Worm (Caenorhabditis elegans) whole organism, L4 larva: ENCODE data around the gene rfp-1.

Experiments used
- Y5F2A.4 ChIP-seq: fragments of 200-800 bp; sonication (Bioruptor generic); optimal IDR thresholded peaks from 2 replicates; lab custom pipeline; 2018; ENCODE audit warnings: mild to moderate bottlenecking, missing genetic modification characterization, missing compliant biosample characterization
- ama-1 ChIP-seq: fragments of 150-350 bp; optimal IDR thresholded peaks from 2 replicates; lab custom pipeline; 2014; ENCODE audit warnings: inconsistent platforms, mixed read lengths
- ceh-44 ChIP-seq: fragments of 200-800 bp; sonication (Bioruptor generic); IDR thresholded peaks from 2 replicates; pipeline ENCODE4 v1.3.6; 2022; ENCODE audit warnings: missing genetic modification reagents, missing genetic modification characterization, missing compliant biosample characterization
- dmd-9 ChIP-seq: fragments of 200-800 bp; sonication (Bioruptor generic); IDR thresholded peaks from 2 replicates; pipeline ENCODE4 v1.3.6; 2022; ENCODE audit warnings: missing genetic modification reagents, missing genetic modification characterization, missing compliant biosample characterization
- dve-1 ChIP-seq: sonication (generic microtip); optimal IDR thresholded peaks from 2 replicates; lab custom pipeline; 2017; ENCODE audit warnings: antibody characterized with exemption, mild to moderate bottlenecking, missing genetic modification characterization, missing compliant biosample characterization; ENCODE audit not compliant: insufficient read depth
- gei-8 ChIP-seq: fragments of 200-800 bp; sonication (Bioruptor generic); optimal IDR thresholded peaks from 2 replicates; lab custom pipeline; 2018; ENCODE audit warnings: mild to moderate bottlenecking, missing genetic modification characterization, missing compliant biosample characterization
- mep-1 ChIP-seq: fragments of 150-350 bp; sonication (generic microtip); optimal IDR thresholded peaks from 3 replicates; lab custom pipeline; 2014; ENCODE audit warnings: missing biosample characterization, missing genetic modification characterization
- pqm-1 ChIP-seq: sonication (generic microtip); optimal IDR thresholded peaks from 2 replicates; lab custom pipeline; 2017; ENCODE audit warnings: missing biosample characterization, missing genetic modification characterization
- snpc-4 ChIP-seq: fragments of 150-350 bp; optimal IDR thresholded peaks from 2 replicates; lab custom pipeline; 2014; ENCODE audit warnings: missing biosample characterization, missing genetic modification characterization
- unc-39 ChIP-seq: sonication (generic microtip); optimal IDR thresholded peaks from 2 replicates; lab custom pipeline; 2017; ENCODE audit warnings: missing biosample characterization, missing genetic modification characterization
- ztf-11 ChIP-seq: fragments of 150-350 bp; optimal IDR thresholded peaks from 2 replicates; lab custom pipeline; 2014; ENCODE audit warnings: missing biosample characterization, missing genetic modification characterization

ce11 chrIII:8363253-8364061 is 5.0 kb downstream of the rfp-1 start, which contains the start of gene R05D3.3:
- no peak for TF ChIP-seq dve-1
- no peak for TF ChIP-seq ama-1
- no peak for TF ChIP-seq snpc-4 (tag; lab: Kevin White, UChicago)
- TF ChIP-seq ztf-11 (tag; lab: Kevin White, UChicago) = no peak
- no peak for TF ChIP-seq gei-8 (GFP tag; lab: Kevin White, UChicago)
- TF ChIP-seq pqm-1 (tag; lab: Kevin White, UChicago) = no peak
- TF ChIP-seq dmd-9 = no peak
- TF ChIP-seq ceh-44 (GFP tag; lab: Robert Waterston, UW) = no peak
- TF ChIP-seq unc-39 (tag; lab: Kevin White, UChicago) = no peak
- no peak for TF ChIP-seq Y5F2A.4 (GFP tag; lab: Kevin White, UChicago)
- TF ChIP-seq mep-1 (tag; lab: Kevin White, UChicago) = no peak
